Worm (Caenorhabditis elegans): Measurements from ENCODE around the gene mel-28.
"Not testable (repeated sequence)": the region's sequence is repeated elsewhere in the genome, so short reads cannot be mapped to it uniquely, and the experiment has no call there.

ce11 chrIII:4742620-4743019 lies 43.3 kb upstream of the mel-28 start, which contains the start of gene twk-6:
- not testable (repeated sequence) for TF ChIP-seq elt-1, ZK546.5 (tag; optimal IDR thresholded peaks at IDR 0.05)

Measured in whole organism, L2 larva.